Worm (Caenorhabditis elegans) whole organism, young adult: ENCODE data around the gene ugt-60.
"Not testable (repeated sequence)": the region's sequence is repeated elsewhere in the genome, so short reads cannot be mapped to it uniquely, and the experiment has no call there.

Source experiments
- B0336.3 ChIP-seq: fragments of 200-800 bp; sonication (Bioruptor generic); IDR thresholded peaks from 2 replicates; pipeline ENCODE4 v1.3.6; 2022; ENCODE audit warnings: missing genetic modification characterization, missing compliant biosample characterization
- F23B12.7 ChIP-seq: sonication (generic microtip); optimal IDR thresholded peaks from 2 replicates; lab custom pipeline; 2017; ENCODE audit warnings: missing genetic modification characterization, mild to moderate bottlenecking, missing compliant biosample characterization, antibody characterized with exemption, moderate library complexity; ENCODE audit not compliant: insufficient read depth
- F55B11.4 ChIP-seq: sonication (generic microtip); optimal IDR thresholded peaks from 2 replicates; lab custom pipeline; 2016; ENCODE audit warnings: missing compliant biosample characterization, missing genetic modification characterization, borderline replicate concordance; ENCODE audit not compliant: insufficient read depth
- F57A8.1 ChIP-seq: fragments of 200-800 bp; sonication (Bioruptor generic); optimal IDR thresholded peaks from 2 replicates; lab custom pipeline; 2018; ENCODE audit warnings: mild to moderate bottlenecking, missing genetic modification characterization, moderate library complexity, missing compliant biosample characterization
- Y53G8AR.9 ChIP-seq: fragments of 200-800 bp; sonication (Bioruptor generic); conservative IDR thresholded peaks from 2 replicates; pipeline ENCODE4 v1.3.6; 2022; ENCODE audit warnings: missing genetic modification reagents, missing genetic modification characterization, missing compliant biosample characterization
- Y56A3A.18 ChIP-seq: fragments of 200-800 bp; sonication (Bioruptor generic); IDR thresholded peaks from 2 replicates; pipeline ENCODE4 v1.3.6; 2022; ENCODE audit warnings: missing genetic modification reagents, missing genetic modification characterization, missing compliant biosample characterization
- Y95B8A.8 ChIP-seq: fragments of 200-800 bp; sonication (Bioruptor generic); IDR thresholded peaks from 2 replicates; pipeline ENCODE4 v1.3.6; 2022; ENCODE audit warnings: missing genetic modification reagents, missing genetic modification characterization, missing compliant biosample characterization
- akir-1 ChIP-seq: fragments of 200-800 bp; sonication (Bioruptor generic); optimal IDR thresholded peaks from 2 replicates; lab custom pipeline; 2018; ENCODE audit warnings: mild to moderate bottlenecking, missing genetic modification characterization, moderate library complexity, missing compliant biosample characterization
- aptf-2 ChIP-seq: fragments of 200-800 bp; sonication (Bioruptor generic); conservative IDR thresholded peaks from 2 replicates; pipeline ENCODE4 v1.3.6; 2022; ENCODE audit warnings: missing genetic modification reagents, missing genetic modification characterization, missing compliant biosample characterization
- aptf-3 ChIP-seq: fragments of 200-800 bp; sonication (Bioruptor generic); IDR thresholded peaks from 2 replicates; pipeline ENCODE4 v1.3.6; 2022; ENCODE audit warnings: missing genetic modification characterization, missing compliant biosample characterization
- ceh-100 ChIP-seq: fragments of 200-800 bp; sonication (Bioruptor generic); IDR thresholded peaks from 2 replicates; pipeline ENCODE4 v1.3.6; 2022; ENCODE audit warnings: missing genetic modification reagents, missing genetic modification characterization, missing compliant biosample characterization
- ceh-27 ChIP-seq: fragments of 200-800 bp; sonication (Bioruptor generic); optimal IDR thresholded peaks from 2 replicates; lab custom pipeline; 2018; ENCODE audit warnings: mild to moderate bottlenecking, missing genetic modification characterization, moderate library complexity, missing compliant biosample characterization
- ceh-40 ChIP-seq: fragments of 200-800 bp; sonication (Bioruptor generic); IDR thresholded peaks from 2 replicates; pipeline ENCODE4 v1.3.6; 2022; ENCODE audit warnings: missing genetic modification characterization, missing compliant biosample characterization
- ceh-91 ChIP-seq: fragments of 200-800 bp; sonication (Bioruptor generic); IDR thresholded peaks from 2 replicates; pipeline ENCODE4 v1.3.6; 2022; ENCODE audit warnings: missing genetic modification reagents, missing genetic modification characterization, missing compliant biosample characterization
- dpff-1 ChIP-seq: sonication (generic microtip); optimal IDR thresholded peaks from 2 replicates; lab custom pipeline; 2017; ENCODE audit warnings: mild to moderate bottlenecking, missing genetic modification characterization, missing compliant biosample characterization
- egl-18 ChIP-seq: fragments of 200-800 bp; sonication (Bioruptor generic); IDR thresholded peaks from 2 replicates; pipeline ENCODE4 v1.3.6; 2022; ENCODE audit warnings: missing genetic modification reagents, missing genetic modification characterization, missing compliant biosample characterization
- egl-44 ChIP-seq: fragments of 200-800 bp; sonication (Bioruptor generic); IDR thresholded peaks from 2 replicates; pipeline ENCODE4 v1.3.6; 2022; ENCODE audit warnings: missing genetic modification reagents, missing genetic modification characterization, missing compliant biosample characterization
- ekl-4 ChIP-seq: fragments of 200-800 bp; sonication (Bioruptor generic); IDR thresholded peaks from 2 replicates; pipeline ENCODE4 v1.3.6; 2022; ENCODE audit warnings: missing genetic modification reagents, missing genetic modification characterization, missing compliant biosample characterization
- hlh-12 ChIP-seq: sonication (generic microtip); optimal IDR thresholded peaks from 2 replicates; lab custom pipeline; 2016; ENCODE audit warnings: missing genetic modification characterization, missing compliant biosample characterization
- hlh-26 ChIP-seq: fragments of 200-800 bp; sonication (Bioruptor generic); conservative IDR thresholded peaks from 2 replicates; pipeline ENCODE4 v1.3.6; 2022; ENCODE audit warnings: missing genetic modification reagents, missing genetic modification characterization, missing compliant biosample characterization
- hmg-1.2 ChIP-seq: fragments of 200-800 bp; sonication (Bioruptor generic); IDR thresholded peaks from 2 replicates; pipeline ENCODE4 v1.3.6; 2022; ENCODE audit warnings: missing genetic modification reagents, missing genetic modification characterization, missing compliant biosample characterization
- let-607 ChIP-seq, 2 experiments: fragments of 200-800 bp in 1 of 2; sonication (Bioruptor generic) in 1 of 2; sonication (generic microtip) in 1 of 2; optimal IDR thresholded peaks; 2 replicates each; lab custom pipeline; 2016 to 2018; ENCODE audit warnings: mild to moderate bottlenecking in 2 of 2, missing compliant biosample characterization in 2 of 2, missing genetic modification characterization in 2 of 2, moderate library complexity in 2 of 2, missing genotype in 1 of 2
- lin-26 ChIP-seq: fragments of 200-800 bp; sonication (Bioruptor generic); IDR thresholded peaks from 2 replicates; pipeline ENCODE4 v1.3.6; 2022; ENCODE audit warnings: missing genetic modification reagents, missing genetic modification characterization, missing compliant biosample characterization
- lin-54 ChIP-seq: fragments of 200-800 bp; sonication (Bioruptor generic); optimal IDR thresholded peaks from 2 replicates; lab custom pipeline; 2018; ENCODE audit warnings: mild to moderate bottlenecking, missing genetic modification characterization, missing compliant biosample characterization
- mxl-1 ChIP-seq: sonication (generic microtip); optimal IDR thresholded peaks from 2 replicates; lab custom pipeline; 2016; ENCODE audit warnings: missing genetic modification characterization, missing compliant biosample characterization
- nfya-2 ChIP-seq: fragments of 200-800 bp; sonication (Bioruptor generic); IDR thresholded peaks from 2 replicates; pipeline ENCODE4 v1.3.6; 2022; ENCODE audit warnings: missing genetic modification reagents, missing genetic modification characterization, missing compliant biosample characterization
- nhr-120 ChIP-seq: fragments of 200-800 bp; sonication (Bioruptor generic); IDR thresholded peaks from 2 replicates; pipeline ENCODE4 v1.3.6; 2022; ENCODE audit warnings: missing genetic modification characterization, missing compliant biosample characterization
- rcor-1 ChIP-seq: fragments of 200-800 bp; sonication (Bioruptor generic); IDR thresholded peaks from 2 replicates; pipeline ENCODE4 v1.3.6; 2022; ENCODE audit warnings: missing genetic modification reagents, missing genetic modification characterization, missing compliant biosample characterization
- rpc-1 ChIP-seq, 2 experiments: fragments of 150-350 bp in 1 of 2; sonication (generic microtip) in 1 of 2; optimal IDR thresholded peaks; 2 replicates each; lab custom pipeline; 2014 to 2018; ENCODE audit warnings: missing biosample characterization in 1 of 2, missing genetic modification characterization in 1 of 2, missing genetic modification reagents in 1 of 2, missing genotype in 1 of 2
- snpc-1.1 ChIP-seq: sonication (generic microtip); optimal IDR thresholded peaks from 2 replicates; lab custom pipeline; 2017; ENCODE audit warnings: missing genetic modification characterization, mild to moderate bottlenecking, missing compliant biosample characterization, antibody characterized with exemption, moderate library complexity, missing genotype, missing genetic modification reagents; ENCODE audit not compliant: insufficient read depth
- snpc-1.3 ChIP-seq: sonication (generic microtip); optimal IDR thresholded peaks from 2 replicates; lab custom pipeline; 2017; ENCODE audit warnings: missing genetic modification characterization, mild to moderate bottlenecking, missing compliant biosample characterization, antibody characterized with exemption, moderate library complexity, missing genotype, missing genetic modification reagents; ENCODE audit not compliant: insufficient read depth
- tbp1 ChIP-seq: fragments of 200-800 bp; sonication (Bioruptor generic); optimal IDR thresholded peaks from 2 replicates; lab custom pipeline; 2018; ENCODE audit warnings: mild to moderate bottlenecking, missing genetic modification characterization, missing compliant biosample characterization
- tlf-1 ChIP-seq: fragments of 200-800 bp; sonication (Bioruptor generic); optimal IDR thresholded peaks from 2 replicates; lab custom pipeline; 2018; ENCODE audit warnings: mild to moderate bottlenecking, missing genetic modification characterization, missing compliant biosample characterization
- xnd-1 ChIP-seq: sonication (generic microtip); optimal IDR thresholded peaks from 2 replicates; lab custom pipeline; 2016; ENCODE audit warnings: missing genotype, missing genetic modification reagents, missing genetic modification characterization, missing compliant biosample characterization
- zfh-2 ChIP-seq: fragments of 200-800 bp; sonication (Bioruptor generic); conservative IDR thresholded peaks from 2 replicates; pipeline ENCODE4 v1.3.6; 2022; ENCODE audit warnings: missing genetic modification reagents, missing genetic modification characterization, missing compliant biosample characterization
- ztf-18 ChIP-seq: sonication (generic microtip); optimal IDR thresholded peaks from 2 replicates; lab custom pipeline; 2016; ENCODE audit warnings: missing genotype, mild to moderate bottlenecking, missing genetic modification characterization, missing compliant biosample characterization
- ztf-28 ChIP-seq: fragments of 200-800 bp; sonication (Bioruptor generic); IDR thresholded peaks from 2 replicates; pipeline ENCODE4 v1.3.6; 2022; ENCODE audit warnings: missing genetic modification reagents, missing genetic modification characterization, missing compliant biosample characterization
- ztf-3 ChIP-seq: fragments of 200-800 bp; sonication (Bioruptor generic); optimal IDR thresholded peaks from 2 replicates; lab custom pipeline; 2018; ENCODE audit warnings: mild to moderate bottlenecking, missing genetic modification characterization, missing compliant biosample characterization

Gene ugt-60

DNA sequence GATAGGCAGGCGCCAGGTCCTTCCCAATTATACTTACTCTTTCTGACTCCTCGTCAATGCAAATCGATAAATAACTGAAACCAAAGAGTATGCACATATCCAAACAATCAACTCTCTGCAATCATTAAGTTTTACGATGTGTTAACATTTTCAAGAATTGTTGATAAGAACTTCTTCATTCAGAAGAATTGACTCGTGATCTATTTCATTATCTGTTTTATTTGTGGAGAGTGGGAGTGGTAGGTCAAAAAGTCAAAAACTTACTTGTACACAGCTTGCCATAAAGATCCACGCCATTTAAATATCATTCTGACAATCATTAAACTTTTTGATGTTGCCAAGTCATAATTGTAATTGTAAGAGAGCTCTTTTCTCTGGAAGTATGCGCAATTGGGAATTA is 10.5 kb upstream of the ugt-60 start:
- TF ChIP-seq lin-26 (GFP tag; lab: Robert Waterston, UW) (no peak), ztf-18 (tag; lab: Kevin White, UChicago) (no peak), let-607 (tag; optimal IDR thresholded peaks at IDR 0.05; lab: Kevin White, UChicago) (no peak), B0336.3 (GFP tag; lab: Robert Waterston, UW) (no peak), ceh-91 (GFP tag; lab: Robert Waterston, UW) (no peak), nhr-120 (GFP tag; lab: Robert Waterston, UW) (no peak), ztf-28 (no peak), Y56A3A.18 (GFP tag; lab: Robert Waterston, UW) (no peak), xnd-1 (tag; lab: Kevin White, UChicago) (no peak), hlh-26 (GFP tag; lab: Robert Waterston, UW) (no peak), egl-44 (GFP tag; lab: Robert Waterston, UW) (no peak), aptf-2 (no peak), lin-54 (no peak), snpc-1.3 (no peak), Y53G8AR.9 (GFP tag; lab: Robert Waterston, UW) (no peak), ztf-3 (GFP tag; lab: Kevin White, UChicago) (no peak)
- TF ChIP-seq, all 124 proteins: peak for 0

DNA sequence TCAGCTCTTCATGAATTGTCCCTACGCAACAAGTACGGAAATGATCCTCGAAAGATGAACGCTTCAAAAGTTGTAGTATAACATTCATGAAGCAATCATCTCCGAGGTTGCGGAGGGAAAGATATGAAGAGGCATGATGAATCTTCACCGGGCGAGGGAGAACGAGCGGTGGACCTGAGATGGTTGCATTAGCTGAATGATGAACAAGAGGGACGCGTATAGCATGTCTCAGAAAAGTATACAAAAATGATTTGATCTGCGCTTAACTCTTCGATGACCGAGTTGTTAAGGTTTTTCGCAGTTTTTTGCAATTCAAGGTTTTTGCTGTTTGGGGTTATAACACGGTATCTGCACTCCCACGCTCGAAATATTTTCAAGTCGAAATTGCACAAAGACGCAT is 7.1 kb upstream of the ugt-60 start, which contains the start of gene C07A9.10:
Gene C07A9.10 (minus strand): TSS at position 101 of the 400 bp plus-strand sequence.
- TF ChIP-seq ceh-100, result no peak
- no peak for TF ChIP-seq Y95B8A.8 (GFP tag; lab: Robert Waterston, UW)

DNA sequence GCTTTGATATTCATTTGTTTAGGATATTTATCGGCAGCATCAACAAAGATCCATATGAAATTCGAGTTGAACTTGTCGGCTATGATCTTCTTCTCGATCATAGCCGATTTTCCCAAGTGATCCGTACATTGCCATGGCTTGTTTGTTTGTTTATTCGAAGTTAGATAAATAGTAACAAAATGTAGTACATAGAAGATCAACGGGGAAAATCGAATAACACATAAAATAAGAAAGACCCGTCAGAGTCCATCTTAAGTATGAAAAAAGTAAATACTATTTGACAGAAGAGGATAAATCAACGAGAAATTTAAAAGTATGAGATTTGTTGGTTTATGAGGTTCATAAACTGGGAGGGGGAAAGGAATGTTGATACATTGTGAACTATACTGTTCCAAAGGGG is 3.9 kb upstream of the ugt-60 start, which contains the start of gene C07A9.5:
Gene C07A9.5 (minus strand): TSS at position 101 of the 400 bp plus-strand sequence.
- not testable (repeated sequence) for TF ChIP-seq rcor-1 (GFP tag; lab: Robert Waterston, UW); hlh-12 (tag; lab: Kevin White, UChicago); xnd-1 (tag; lab: Kevin White, UChicago)

DNA sequence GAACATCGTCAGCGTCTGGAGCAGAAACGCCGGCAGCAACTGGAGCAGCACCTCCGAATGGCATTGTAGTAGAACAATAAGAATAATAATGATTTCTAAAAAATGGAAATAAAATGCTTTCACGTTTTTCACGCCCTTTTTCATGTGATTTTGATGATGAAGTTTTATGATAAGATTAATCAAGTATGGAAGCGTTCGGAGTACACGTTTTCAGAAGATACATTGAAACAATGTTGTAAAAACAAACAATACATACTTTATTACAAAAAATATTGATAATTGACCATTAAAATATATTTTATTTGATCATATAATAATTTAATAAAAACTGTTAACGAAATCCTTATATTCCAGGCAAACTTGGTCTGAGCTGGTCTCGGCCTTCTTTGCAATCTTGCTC is 2.4 kb upstream of the ugt-60 start, which contains the start of gene C07A9.13:
Gene C07A9.13 (minus strand): TSS at position 101 of the 400 bp plus-strand sequence.
- not testable (repeated sequence) for TF ChIP-seq zfh-2 (GFP tag; lab: Robert Waterston, UW); nfya-2; egl-18

DNA sequence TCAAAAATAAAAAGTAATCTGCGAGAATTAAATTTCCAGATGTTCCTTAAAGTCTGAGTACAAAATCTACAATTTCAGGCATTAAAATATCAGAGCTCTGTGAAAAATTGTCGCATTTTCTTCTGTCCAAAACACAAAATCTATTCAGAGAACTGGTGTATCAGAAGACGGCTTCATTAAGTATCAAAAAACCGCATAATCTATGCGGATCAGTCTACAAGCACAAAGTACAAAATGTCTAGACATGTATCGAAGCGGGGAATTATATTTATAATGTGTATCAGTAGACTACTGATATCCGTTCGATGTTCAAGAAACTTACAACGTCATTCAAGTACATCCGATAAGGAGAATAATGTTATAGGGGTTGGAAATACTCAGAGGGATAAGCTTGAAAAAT is 9.3 kb downstream of the ugt-60 start:
- TF ChIP-seq tlf-1 (GFP tag; lab: Kevin White, UChicago) (no peak), ceh-27 (GFP tag; lab: Kevin White, UChicago) (no peak), tbp1 (GFP tag; lab: Kevin White, UChicago) (no peak), akir-1 (no peak), F23B12.7 (tag; lab: Kevin White, UChicago) (no peak), snpc-1.1 (tag; lab: Kevin White, UChicago) (no peak), aptf-2 (no peak), ekl-4 (GFP tag; lab: Robert Waterston, UW) (no peak), ceh-40 (GFP tag; lab: Robert Waterston, UW) (no peak), rpc-1 (optimal IDR thresholded peaks at IDR 0.05; lab: Kevin White, UChicago) (no peak), rpc-1 (tag; optimal IDR thresholded peaks at IDR 0.05; lab: Kevin White, UChicago) (no peak), ceh-91 (GFP tag; lab: Robert Waterston, UW) (no peak), mxl-1 (tag; lab: Kevin White, UChicago) (no peak), aptf-3 (GFP tag; lab: Robert Waterston, UW) (no peak), dpff-1 (tag; lab: Kevin White, UChicago) (no peak), F55B11.4 (tag; lab: Kevin White, UChicago) (no peak), F57A8.1 (GFP tag; lab: Kevin White, UChicago) (no peak), hmg-1.2 (GFP tag; lab: Robert Waterston, UW) (no peak)
